Worm (Caenorhabditis elegans): ENCODE results near the gene C27H5.6.

C27H5.6 gene

ce11 chrII:7157415-7157814 is 29.6 kb downstream of the C27H5.6 start (continued):
- peak; percentile 19 for TF ChIP-seq nhr-48 (tag; optimal IDR thresholded peaks at IDR 0.05)
- TF ChIP-seq mes-2 (tag; optimal IDR thresholded peaks at IDR 0.05; ENCODE audit: poor library complexity, severe bottlenecking): no peak
- TF ChIP-seq fos-1 (tag; optimal IDR thresholded peaks at IDR 0.05): no peak
- TF ChIP-seq lin-38 (GFP tag; IDR thresholded peaks at IDR 0.05): no peak
- TF ChIP-seq F44E2.7 (GFP tag; IDR thresholded peaks at IDR 0.05): no peak

ce11 chrII:7155392-7155791 is 31.6 kb downstream of the C27H5.6 start, which contains the start of gene C27H5.2:
Gene C27H5.2, plus strand, starts transcription at chrII:7155581.
- TF ChIP-seq hmg-1.1 (GFP tag; IDR thresholded peaks at IDR 0.05) (0 out of 2 replicates have a peak, but pooled peaks have one; percentile 18), zfp-2 (tag; optimal IDR thresholded peaks at IDR 0.05) (no peak), zfp-3 (GFP tag; conservative IDR thresholded peaks at IDR 0.05) (no peak), jun-1 (tag; optimal IDR thresholded peaks at IDR 0.05) (no peak), hlh-11 (tag; optimal IDR thresholded peaks at IDR 0.05) (peak; percentile 68), madf-5 (GFP tag; IDR thresholded peaks at IDR 0.05) (no peak), F10B5.3 (tag; optimal IDR thresholded peaks at IDR 0.05) (no peak), nhr-102 (tag; optimal IDR thresholded peaks at IDR 0.05) (peak; percentile 20), mdt-29 (GFP tag; IDR thresholded peaks at IDR 0.05) (no peak), T26A8.4 (GFP tag; IDR thresholded peaks at IDR 0.05) (no peak), vab-7 (GFP tag; IDR thresholded peaks at IDR 0.05) (no peak), zag-1 (tag; optimal IDR thresholded peaks at IDR 0.05) (no peak), ceh-82 (tag; optimal IDR thresholded peaks at IDR 0.05) (no peak), nhr-76 (tag; optimal IDR thresholded peaks at IDR 0.05) (no peak), saeg-2 (GFP tag; IDR thresholded peaks at IDR 0.05) (no peak), dve-1 (tag; optimal IDR thresholded peaks at IDR 0.05; ENCODE audit: insufficient read depth) (peak; percentile 8), mes-2 (tag; optimal IDR thresholded peaks at IDR 0.05; ENCODE audit: poor library complexity, severe bottlenecking) (peak; percentile 47), mep-1 (tag; optimal IDR thresholded peaks at IDR 0.05) (peak; percentile 29), hlh-30 (tag; optimal IDR thresholded peaks at IDR 0.05; ENCODE audit: insufficient read depth) (peak; percentile 8), nhr-28 (tag; optimal IDR thresholded peaks at IDR 0.05) (peak; percentile 26), sdz-12 (GFP tag; optimal IDR thresholded peaks at IDR 0.05) (no peak), lin-29 (GFP tag; IDR thresholded peaks at IDR 0.05) (no peak), hif-1 (tag; optimal IDR thresholded peaks at IDR 0.05) (no peak), dmd-6 (GFP tag; IDR thresholded peaks at IDR 0.05) (peak; percentile 7; the same call in 1 of the 2 replicates), fos-1 (tag; optimal IDR thresholded peaks at IDR 0.05) (no peak), ama-1 (optimal IDR thresholded peaks at IDR 0.05) (peak; percentile 84), dpl-1 (GFP tag; optimal IDR thresholded peaks at IDR 0.05) (no peak)

ce11 chrII:7154711-7155110 is 32.3 kb downstream of the C27H5.6 start:
- TF ChIP-seq mdt-29 (GFP tag; IDR thresholded peaks at IDR 0.05) (no peak), set-16 (GFP tag; IDR thresholded peaks at IDR 0.05) (peak; percentile 96)

ce11 chrII:7153095-7153494 is 33.9 kb downstream of the C27H5.6 start:
- peak; percentile 89 for TF ChIP-seq set-16 (GFP tag; IDR thresholded peaks at IDR 0.05)

- TF ChIP-seq ZK337.2 (GFP tag; IDR thresholded peaks at IDR 0.05) (no peak; the same call in 1 of the 2 replicates), nhr-41 (GFP tag; IDR thresholded peaks at IDR 0.05) (peak; percentile 61; the same call in 1 of the 2 replicates), dmd-8 (GFP tag; IDR thresholded peaks at IDR 0.05) (no peak), daf-16 (GFP tag; optimal IDR thresholded peaks at IDR 0.05) (peak in 1 of 2 experiments; percentile 89), daf-16 (tag; optimal IDR thresholded peaks at IDR 0.05) (peak; percentile 67), ztf-7 (tag; optimal IDR thresholded peaks at IDR 0.05) (peak; percentile 84), zip-11 (GFP tag; IDR thresholded peaks at IDR 0.05) (no peak), ceh-28 (tag; optimal IDR thresholded peaks at IDR 0.05) (no peak), snpc-1.2 (GFP tag; IDR thresholded peaks at IDR 0.05) (peak; percentile 78), mdt-29 (GFP tag; IDR thresholded peaks at IDR 0.05) (peak; percentile 91), nhr-102 (tag; optimal IDR thresholded peaks at IDR 0.05) (peak; percentile 94), nhr-48 (tag; optimal IDR thresholded peaks at IDR 0.05) (peak; percentile 90), nhr-42 (GFP tag; IDR thresholded peaks at IDR 0.05) (peak; percentile 93), sdz-12 (GFP tag; optimal IDR thresholded peaks at IDR 0.05) (no peak), mes-2 (tag; optimal IDR thresholded peaks at IDR 0.05; ENCODE audit: poor library complexity, severe bottlenecking) (peak; percentile 96), nhr-25 (tag; optimal IDR thresholded peaks at IDR 0.05; ENCODE audit: borderline replicate concordance, insufficient read depth) (peak; percentile 93)
Observed at ce11 chrII:7151969-7152631, 34.9 kb downstream of the C27H5.6 start, which contains the start of gene fust-1. Gene fust-1, plus strand, starts transcription at chrII:7152581.

Measured in whole organism, L4 larva.